Worm (Caenorhabditis elegans) whole organism, L2 larva: ENCODE measurements around the gene K01D12.1.

Experiments
- F13H6.1 ChIP-seq: sonication (generic microtip); optimal IDR thresholded peaks from 2 replicates; lab custom pipeline; 2016; ENCODE audit warnings: missing genetic modification characterization, missing compliant biosample characterization
- elt-1 ChIP-seq: fragments of 150-350 bp; optimal IDR thresholded peaks from 2 replicates; lab custom pipeline; 2014; ENCODE audit warnings: missing biosample characterization, missing genetic modification characterization
- elt-3 ChIP-seq: sonication (generic microtip); optimal IDR thresholded peaks from 2 replicates; lab custom pipeline; 2017; ENCODE audit warnings: missing biosample characterization, missing genetic modification characterization
- lin-13 ChIP-seq: fragments of 150-350 bp; optimal IDR thresholded peaks from 2 replicates; lab custom pipeline; 2014; ENCODE audit warnings: missing biosample characterization, missing genetic modification reagents, missing genetic modification characterization
- lin-39 ChIP-seq: fragments of 150-350 bp; optimal IDR thresholded peaks from 2 replicates; lab custom pipeline; 2014; ENCODE audit warnings: missing biosample characterization, missing genetic modification reagents, missing genetic modification characterization
- mab-5 ChIP-seq: fragments of 150-350 bp; optimal IDR thresholded peaks from 2 replicates; lab custom pipeline; 2014; ENCODE audit warnings: missing biosample characterization, missing genetic modification characterization
- nhr-11 ChIP-seq: fragments of 150-350 bp; optimal IDR thresholded peaks from 2 replicates; lab custom pipeline; 2014; ENCODE audit warnings: missing biosample characterization, missing genetic modification characterization
- nhr-6 ChIP-seq: fragments of 150-350 bp; optimal IDR thresholded peaks from 2 replicates; lab custom pipeline; 2014; ENCODE audit warnings: missing biosample characterization, missing genetic modification characterization
- nhr-77 ChIP-seq: fragments of 150-350 bp; optimal IDR thresholded peaks from 2 replicates; lab custom pipeline; 2014; ENCODE audit warnings: missing biosample characterization, missing genetic modification characterization
- unc-62 ChIP-seq: fragments of 150-350 bp; optimal IDR thresholded peaks from 2 replicates; lab custom pipeline; 2014; ENCODE audit warnings: missing biosample characterization, missing genetic modification reagents, missing genetic modification characterization
- zag-1 ChIP-seq: fragments of 150-350 bp; optimal IDR thresholded peaks from 2 replicates; lab custom pipeline; 2014; ENCODE audit warnings: missing biosample characterization, missing genetic modification characterization
- ztf-11 ChIP-seq: sonication (generic microtip); optimal IDR thresholded peaks from 2 replicates; lab custom pipeline; 2017; ENCODE audit warnings: missing biosample characterization, missing genetic modification characterization
- ztf-4 ChIP-seq: fragments of 150-350 bp; optimal IDR thresholded peaks from 2 replicates; lab custom pipeline; 2014; ENCODE audit warnings: missing biosample characterization, missing genetic modification characterization

- TF ChIP-seq elt-3 (tag; lab: Kevin White, UChicago) (no peak), unc-62 (GFP tag; lab: Kevin White, UChicago) (no peak), ztf-4 (no peak), nhr-6 (no peak), nhr-11 (tag; lab: Kevin White, UChicago) (no peak), lin-39 (tag; lab: Kevin White, UChicago) (no peak), lin-13 (GFP tag; lab: Kevin White, UChicago) (no peak), F13H6.1 (tag; lab: Kevin White, UChicago) (no peak), nhr-77 (tag; lab: Kevin White, UChicago) (no peak), mab-5 (no peak), zag-1 (tag; lab: Kevin White, UChicago) (no peak), elt-1 (tag; lab: Kevin White, UChicago) (no peak), ztf-11 (tag; lab: Kevin White, UChicago) (no peak)
These were observed 19.7 kb upstream of the K01D12.1 start for ce11 chrV:12357632-12358031.
